Fruit fly (Drosophila melanogaster): ENCODE results near the gene sNPF.

Gene sNPF

DNA sequence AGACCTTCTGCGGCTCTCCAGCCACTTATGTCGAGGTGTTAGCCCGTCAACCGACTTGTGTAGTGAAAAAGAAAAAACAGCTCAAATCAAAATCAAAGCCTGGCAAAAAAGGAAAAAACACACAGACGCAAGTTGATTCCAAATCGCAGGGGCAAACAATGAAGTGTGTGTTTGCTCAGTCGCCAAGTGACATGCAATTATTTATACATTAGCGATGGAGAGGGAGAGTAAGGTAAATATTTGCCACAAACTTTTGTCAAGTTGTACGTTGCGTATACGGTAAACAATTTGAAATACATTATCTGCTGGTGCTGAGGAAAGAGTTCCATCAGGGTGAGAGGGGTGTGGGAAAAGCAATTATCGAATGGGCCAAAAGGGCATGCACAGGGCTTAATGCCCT, 29.6 kb upstream of the sNPF start (continued):
- TF ChIP-seq Taf1 (GFP tag; IDR thresholded peaks at IDR 0.05) (no peak), aop (GFP tag; IDR thresholded peaks at IDR 0.05) (no peak), wdn (GFP tag; IDR thresholded peaks at IDR 0.05) (no peak), dysf (GFP tag; IDR thresholded peaks at IDR 0.05) (no peak), sim (GFP tag; IDR thresholded peaks at IDR 0.05) (no peak), zfh1 (GFP tag; IDR thresholded peaks at IDR 0.05) (no peak), Eip74EF (GFP tag; optimal IDR thresholded peaks at IDR 0.05) (peak in 1 of 2 experiments; percentile 41), Oli (tag; optimal IDR thresholded peaks at IDR 0.05) (no peak), CG8765 (GFP tag; IDR thresholded peaks at IDR 0.05) (no peak), Oaz (GFP tag; IDR thresholded peaks at IDR 0.05) (no peak), CG11093 (GFP tag; IDR thresholded peaks at IDR 0.05) (no peak), Camta (GFP tag; optimal IDR thresholded peaks at IDR 0.05) (no peak), Asciz (GFP tag; optimal IDR thresholded peaks at IDR 0.05) (peak; percentile 72), fd64A (GFP tag; optimal IDR thresholded peaks at IDR 0.05) (peak; percentile 60), Kr (GFP tag; optimal IDR thresholded peaks at IDR 0.05) (no peak), CG15601 (tag; optimal IDR thresholded peaks at IDR 0.05) (no peak), CG17612 (GFP tag; IDR thresholded peaks at IDR 0.05) (no peak), PHDP (tag; optimal IDR thresholded peaks at IDR 0.05) (peak; percentile 40), CG1529 (GFP tag; optimal IDR thresholded peaks at IDR 0.05) (no peak), Lim3 (GFP tag; IDR thresholded peaks at IDR 0.05) (no peak), maf-S (GFP tag; optimal IDR thresholded peaks at IDR 0.05) (no peak), CG13287 (GFP tag; IDR thresholded peaks at IDR 0.05; ENCODE audit: partially characterized antibody) (no peak), E2f2 (GFP tag; IDR thresholded peaks at IDR 0.05) (no peak), CG15073 (GFP tag; optimal IDR thresholded peaks at IDR 0.05) (no peak), unc-4 (GFP tag; IDR thresholded peaks at IDR 0.05; ENCODE audit: partially characterized antibody) (no peak), CG10274 (GFP tag; optimal IDR thresholded peaks at IDR 0.05) (no peak), Atf3 (GFP tag; optimal IDR thresholded peaks at IDR 0.05) (no peak), Bgb (GFP tag; IDR thresholded peaks at IDR 0.05; ENCODE audit: partially characterized antibody) (no peak), ind (GFP tag; optimal IDR thresholded peaks at IDR 0.05) (no peak), pho (GFP tag; optimal IDR thresholded peaks at IDR 0.05) (no peak), CG14667 (GFP tag; IDR thresholded peaks at IDR 0.05) (no peak), tll (GFP tag; optimal IDR thresholded peaks at IDR 0.05) (no peak), CG11504 (tag; optimal IDR thresholded peaks at IDR 0.05) (peak; percentile 34), CG12744 (GFP tag; optimal IDR thresholded peaks at IDR 0.05) (no peak), CG9727 (GFP tag; optimal IDR thresholded peaks at IDR 0.05) (no peak), CG17186 (GFP tag; optimal IDR thresholded peaks at IDR 0.05) (peak; percentile 7), eve (GFP tag; optimal IDR thresholded peaks at IDR 0.05) (no peak), Gsc (GFP tag; IDR thresholded peaks at IDR 0.05) (no peak), pita (GFP tag; optimal IDR thresholded peaks at IDR 0.05) (no peak), NC2β (GFP tag; optimal IDR thresholded peaks at IDR 0.05) (no peak), CG3847 (GFP tag; IDR thresholded peaks at IDR 0.05) (no peak), CG15269 (tag; optimal IDR thresholded peaks at IDR 0.05) (no peak), az2 (GFP tag; optimal IDR thresholded peaks at IDR 0.05) (no peak), CG34224 (GFP tag; IDR thresholded peaks at IDR 0.05; ENCODE audit: partially characterized antibody) (no peak), CG31224 (GFP tag; IDR thresholded peaks at IDR 0.05) (no peak), nmo (GFP tag; optimal IDR thresholded peaks at IDR 0.05) (no peak), Dip2 (GFP tag; IDR thresholded peaks at IDR 0.05) (no peak), Doc3 (GFP tag; IDR thresholded peaks at IDR 0.05; ENCODE audit: partially characterized antibody) (no peak), CG3407 (GFP tag; optimal IDR thresholded peaks at IDR 0.05) (peak; percentile 24), insv (GFP tag; optimal IDR thresholded peaks at IDR 0.05) (no peak), CG12104 (GFP tag; optimal IDR thresholded peaks at IDR 0.05) (no peak), Xrp1 (GFP tag; IDR thresholded peaks at IDR 0.05) (peak; percentile 37; the same call in 1 of the 2 replicates)

Measured in whole organism, embryonic.